Worm (Caenorhabditis elegans) whole organism, L2 larva: Measurements from ENCODE around the gene ZK622.4.

ENCODE experiments used
- C34F6.9 ChIP-seq: fragments of 150-350 bp; optimal IDR thresholded peaks from 2 replicates; lab custom pipeline; 2014; ENCODE audit warnings: missing biosample characterization, missing genetic modification characterization
- F13H6.1 ChIP-seq: sonication (generic microtip); optimal IDR thresholded peaks from 2 replicates; lab custom pipeline; 2016; ENCODE audit warnings: missing genetic modification characterization, missing compliant biosample characterization
- R02D3.7 ChIP-seq: fragments of 150-350 bp; optimal IDR thresholded peaks from 2 replicates; lab custom pipeline; 2014; ENCODE audit warnings: missing biosample characterization, missing genetic modification characterization
- Y55F3AM.14 ChIP-seq: fragments of 200-800 bp; sonication (Bioruptor generic); optimal IDR thresholded peaks from 2 replicates; lab custom pipeline; 2018; ENCODE audit warnings: mild to moderate bottlenecking, missing genetic modification characterization, missing compliant biosample characterization
- ZK546.5 ChIP-seq: sonication (generic microtip); optimal IDR thresholded peaks from 2 replicates; lab custom pipeline; 2017; ENCODE audit warnings: missing biosample characterization, missing genetic modification characterization
- alr-1 ChIP-seq: fragments of 150-350 bp; optimal IDR thresholded peaks from 2 replicates; lab custom pipeline; 2014; ENCODE audit warnings: missing biosample characterization, missing genetic modification characterization
- ama-1 ChIP-seq: fragments of 150-350 bp; optimal IDR thresholded peaks from 2 replicates; lab custom pipeline; 2018; ENCODE audit warnings: inconsistent platforms
- blmp-1 ChIP-seq: sonication (generic microtip); optimal IDR thresholded peaks from 2 replicates; lab custom pipeline; 2017; ENCODE audit warnings: missing genetic modification characterization, mild to moderate bottlenecking, missing compliant biosample characterization, antibody characterized with exemption, moderate library complexity; ENCODE audit not compliant: insufficient read depth
- ceh-16 ChIP-seq: fragments of 150-350 bp; optimal IDR thresholded peaks from 2 replicates; lab custom pipeline; 2014; ENCODE audit warnings: missing biosample characterization, missing genetic modification characterization
- ceh-82 ChIP-seq: fragments of 150-350 bp; optimal IDR thresholded peaks from 2 replicates; lab custom pipeline; 2014; ENCODE audit warnings: missing biosample characterization, missing genetic modification characterization
- crh-2 ChIP-seq: sonication (generic microtip); optimal IDR thresholded peaks from 2 replicates; lab custom pipeline; 2017; ENCODE audit warnings: missing biosample characterization, missing genetic modification characterization
- dmd-4 ChIP-seq: sonication (generic microtip); optimal IDR thresholded peaks from 2 replicates; lab custom pipeline; 2017; ENCODE audit warnings: missing biosample characterization, missing genetic modification characterization
- elt-1 ChIP-seq: fragments of 150-350 bp; optimal IDR thresholded peaks from 2 replicates; lab custom pipeline; 2014; ENCODE audit warnings: missing biosample characterization, missing genetic modification characterization
- elt-3 ChIP-seq: sonication (generic microtip); optimal IDR thresholded peaks from 2 replicates; lab custom pipeline; 2017; ENCODE audit warnings: missing biosample characterization, missing genetic modification characterization
- fos-1 ChIP-seq: fragments of 150-350 bp; optimal IDR thresholded peaks from 2 replicates; lab custom pipeline; 2014; ENCODE audit warnings: missing biosample characterization, missing genetic modification characterization
- gmeb-1 ChIP-seq: fragments of 150-350 bp; optimal IDR thresholded peaks from 2 replicates; lab custom pipeline; 2014; ENCODE audit warnings: missing biosample characterization, missing genetic modification characterization
- lin-11 ChIP-seq: fragments of 150-350 bp; sonication (generic microtip); optimal IDR thresholded peaks from 2 replicates; lab custom pipeline; 2014; ENCODE audit warnings: missing biosample characterization, missing genetic modification characterization, inconsistent platforms, mixed read lengths
- lin-13 ChIP-seq: fragments of 150-350 bp; optimal IDR thresholded peaks from 2 replicates; lab custom pipeline; 2014; ENCODE audit warnings: missing biosample characterization, missing genetic modification reagents, missing genetic modification characterization
- lin-39 ChIP-seq: fragments of 150-350 bp; optimal IDR thresholded peaks from 2 replicates; lab custom pipeline; 2014; ENCODE audit warnings: missing biosample characterization, missing genetic modification reagents, missing genetic modification characterization
- lsy-2 ChIP-seq, 2 experiments: fragments of 150-350 bp in 1 of 2; sonication (generic microtip) in 1 of 2; optimal IDR thresholded peaks; 2 replicates each; lab custom pipeline; 2014 to 2017; ENCODE audit warnings: missing biosample characterization in 2 of 2, missing genetic modification characterization in 2 of 2
- mab-5 ChIP-seq: fragments of 150-350 bp; optimal IDR thresholded peaks from 2 replicates; lab custom pipeline; 2014; ENCODE audit warnings: missing biosample characterization, missing genetic modification characterization
- mbf-1 ChIP-seq: sonication (generic microtip); optimal IDR thresholded peaks from 2 replicates; lab custom pipeline; 2017; ENCODE audit warnings: missing biosample characterization, missing genetic modification characterization
- mdl-1 ChIP-seq, 2 experiments: fragments of 150-350 bp in 1 of 2; sonication (generic microtip) in 1 of 2; optimal IDR thresholded peaks; 2 replicates each; lab custom pipeline; 2017; ENCODE audit warnings: missing biosample characterization in 2 of 2, missing genetic modification characterization in 2 of 2
- nhr-10 ChIP-seq: sonication (generic microtip); optimal IDR thresholded peaks from 2 replicates; lab custom pipeline; 2017; ENCODE audit warnings: missing biosample characterization, missing genetic modification characterization
- nhr-11 ChIP-seq: fragments of 150-350 bp; optimal IDR thresholded peaks from 2 replicates; lab custom pipeline; 2014; ENCODE audit warnings: missing biosample characterization, missing genetic modification characterization
- nhr-12 ChIP-seq: fragments of 150-350 bp; optimal IDR thresholded peaks from 2 replicates; lab custom pipeline; 2014; ENCODE audit warnings: missing biosample characterization, missing genetic modification characterization
- nhr-129 ChIP-seq: fragments of 150-350 bp; optimal IDR thresholded peaks from 2 replicates; lab custom pipeline; 2014; ENCODE audit warnings: missing biosample characterization, missing genetic modification characterization
- nhr-23 ChIP-seq: fragments of 150-350 bp; optimal IDR thresholded peaks from 2 replicates; lab custom pipeline; 2014; ENCODE audit warnings: missing biosample characterization, missing genetic modification reagents, missing genetic modification characterization
- nhr-25 ChIP-seq: fragments of 150-350 bp; sonication (generic microtip); optimal IDR thresholded peaks from 3 replicates; lab custom pipeline; 2014; ENCODE audit warnings: missing biosample characterization, missing genetic modification characterization
- nhr-6 ChIP-seq: fragments of 150-350 bp; optimal IDR thresholded peaks from 2 replicates; lab custom pipeline; 2014; ENCODE audit warnings: missing biosample characterization, missing genetic modification characterization
- nhr-77 ChIP-seq: fragments of 150-350 bp; optimal IDR thresholded peaks from 2 replicates; lab custom pipeline; 2014; ENCODE audit warnings: missing biosample characterization, missing genetic modification characterization
- peb-1 ChIP-seq: fragments of 150-350 bp; optimal IDR thresholded peaks from 2 replicates; lab custom pipeline; 2014; ENCODE audit warnings: missing biosample characterization, missing genetic modification characterization
- skn-1 ChIP-seq: sonication (generic microtip); optimal IDR thresholded peaks from 2 replicates; lab custom pipeline; 2017; ENCODE audit warnings: missing biosample characterization, missing genetic modification characterization
- sma-3 ChIP-seq: sonication (generic microtip); optimal IDR thresholded peaks from 2 replicates; lab custom pipeline; 2016; ENCODE audit warnings: missing genetic modification reagents, missing genetic modification characterization, missing compliant biosample characterization
- sma-9 ChIP-seq, 2 experiments: fragments of 150-350 bp in 1 of 2; sonication (generic microtip) in 1 of 2; optimal IDR thresholded peaks; 2 replicates each; lab custom pipeline; 2014 to 2016; ENCODE audit warnings: missing genetic modification characterization in 2 of 2, mild to moderate bottlenecking in 1 of 2, missing biosample characterization in 1 of 2, missing compliant biosample characterization in 1 of 2, missing genetic modification reagents in 1 of 2, moderate library complexity in 1 of 2
- unc-55 ChIP-seq: fragments of 150-350 bp; sonication (generic microtip); optimal IDR thresholded peaks from 3 replicates; lab custom pipeline; 2014; ENCODE audit warnings: missing biosample characterization, missing genetic modification reagents, missing genetic modification characterization
- unc-62 ChIP-seq: fragments of 150-350 bp; optimal IDR thresholded peaks from 2 replicates; lab custom pipeline; 2014; ENCODE audit warnings: missing biosample characterization, missing genetic modification reagents, missing genetic modification characterization
- zag-1 ChIP-seq: fragments of 150-350 bp; optimal IDR thresholded peaks from 2 replicates; lab custom pipeline; 2014; ENCODE audit warnings: missing biosample characterization, missing genetic modification characterization
- ztf-11 ChIP-seq: sonication (generic microtip); optimal IDR thresholded peaks from 2 replicates; lab custom pipeline; 2017; ENCODE audit warnings: missing biosample characterization, missing genetic modification characterization
- ztf-4 ChIP-seq: fragments of 150-350 bp; optimal IDR thresholded peaks from 2 replicates; lab custom pipeline; 2014; ENCODE audit warnings: missing biosample characterization, missing genetic modification characterization

Gene ZK622.4

DNA sequence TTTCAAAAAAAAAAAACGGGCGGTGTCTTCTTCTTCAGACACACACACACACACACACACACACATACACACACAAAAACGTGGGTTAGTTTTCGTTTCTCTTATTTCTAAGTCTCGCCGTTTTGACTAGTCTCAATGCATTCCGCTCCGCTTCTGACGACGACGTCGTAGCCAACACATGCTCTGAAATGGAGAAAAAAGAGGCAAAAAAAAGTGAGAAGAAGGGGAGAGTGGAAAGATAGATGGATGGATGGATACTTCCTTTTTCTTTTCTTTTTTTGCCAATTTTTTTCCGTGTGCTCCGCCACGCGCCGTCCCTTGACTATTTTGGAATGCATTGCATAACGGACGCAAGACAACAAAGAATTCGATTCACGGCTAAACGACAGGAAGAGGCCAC, 15.8 kb upstream of the ZK622.4 start:
- no peak for TF ChIP-seq lin-39
- peak; percentile 41 for TF ChIP-seq crh-2 (tag; lab: Kevin White, UChicago)
- TF ChIP-seq F13H6.1 (tag; lab: Kevin White, UChicago) = peak; percentile 56
- TF ChIP-seq nhr-10 (tag; lab: Kevin White, UChicago) = no peak
- TF ChIP-seq nhr-6 (tag; lab: Kevin White, UChicago) = peak; percentile 20
- TF ChIP-seq unc-55 (GFP tag; lab: Kevin White, UChicago) = peak; percentile 85
- no peak for TF ChIP-seq dmd-4 (tag; lab: Kevin White, UChicago)
- no peak for TF ChIP-seq nhr-23 (tag; lab: Kevin White, UChicago)
- peak in 1 of 2 experiments; percentile 49 for TF ChIP-seq lsy-2 (tag; optimal IDR thresholded peaks at IDR 0.05; lab: Kevin White, UChicago)
- no peak for TF ChIP-seq lin-11
- no peak for TF ChIP-seq blmp-1 (tag; lab: Kevin White, UChicago)
- TF ChIP-seq nhr-77 = no peak
- TF ChIP-seq C34F6.9 (tag; lab: Kevin White, UChicago) = peak; percentile 45
- TF ChIP-seq nhr-25 (tag; lab: Kevin White, UChicago) = no peak
- peak in 1 of 2 experiments; percentile 79 for TF ChIP-seq mdl-1 (tag; optimal IDR thresholded peaks at IDR 0.05; lab: Kevin White, UChicago)
- TF ChIP-seq alr-1 (tag; lab: Kevin White, UChicago) = no peak
- no peak for TF ChIP-seq ztf-4 (tag; lab: Kevin White, UChicago)
- no peak for TF ChIP-seq ama-1 (lab: Kevin White, UChicago)
- peak; percentile 73 for TF ChIP-seq Y55F3AM.14 (GFP tag; lab: Kevin White, UChicago)
- no peak for TF ChIP-seq skn-1 (tag; lab: Kevin White, UChicago)
- TF ChIP-seq sma-3 = no peak
- TF ChIP-seq fos-1 (tag; lab: Kevin White, UChicago) = no peak
- TF ChIP-seq nhr-12 (tag; lab: Kevin White, UChicago) = no peak
- no peak for TF ChIP-seq ceh-16 (tag; lab: Kevin White, UChicago)
- TF ChIP-seq elt-1 (tag; lab: Kevin White, UChicago) = no peak
- TF ChIP-seq unc-62 (GFP tag; lab: Kevin White, UChicago) = no peak
- TF ChIP-seq zag-1 (tag; lab: Kevin White, UChicago) = peak; percentile 48
- no peak for TF ChIP-seq elt-3 (tag; lab: Kevin White, UChicago)
- TF ChIP-seq mab-5 (tag; lab: Kevin White, UChicago) = no peak
- no peak for TF ChIP-seq mbf-1 (tag; lab: Kevin White, UChicago)
- TF ChIP-seq ztf-11 (tag; lab: Kevin White, UChicago) = no peak
- TF ChIP-seq nhr-11 (tag; lab: Kevin White, UChicago) = no peak
- no peak for TF ChIP-seq ceh-82 (tag; lab: Kevin White, UChicago)
- peak; percentile 49 for TF ChIP-seq nhr-129 (tag; lab: Kevin White, UChicago)
- no peak for TF ChIP-seq gmeb-1 (tag; lab: Kevin White, UChicago)
- peak; percentile 15 for TF ChIP-seq sma-9 (GFP tag; optimal IDR thresholded peaks at IDR 0.05; lab: Kevin White, UChicago)
- no peak for TF ChIP-seq sma-9 (tag; optimal IDR thresholded peaks at IDR 0.05; lab: Kevin White, UChicago)
- no peak for TF ChIP-seq ZK546.5 (tag; lab: Kevin White, UChicago)
- TF ChIP-seq lin-13 (GFP tag; lab: Kevin White, UChicago) = no peak
- no peak for TF ChIP-seq peb-1 (tag; lab: Kevin White, UChicago)
- TF ChIP-seq, all 48 proteins: peak for 11

DNA sequence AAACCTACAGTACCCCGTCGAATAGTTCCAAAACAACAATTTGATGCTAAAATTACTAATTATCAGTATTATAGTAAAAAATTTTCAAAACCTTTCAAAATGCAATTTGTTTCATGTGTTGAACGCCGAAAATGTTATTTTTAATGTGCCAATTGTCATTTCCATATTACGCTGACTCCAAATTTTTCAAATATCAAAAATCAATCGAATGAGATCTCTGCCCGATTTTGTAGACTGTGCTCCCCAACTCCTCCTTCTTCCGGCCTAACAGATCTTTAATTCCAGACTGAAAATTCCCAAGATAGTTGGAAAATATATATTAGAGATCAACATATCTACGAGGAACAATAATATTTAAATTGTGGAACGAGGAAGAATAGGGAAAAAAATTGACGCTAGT, 14.7 kb upstream of the ZK622.4 start:
- TF ChIP-seq mdl-1 (tag; optimal IDR thresholded peaks at IDR 0.05; lab: Kevin White, UChicago) (no peak), dmd-4 (tag; lab: Kevin White, UChicago) (no peak), elt-1 (tag; lab: Kevin White, UChicago) (no peak), lin-39 (no peak), R02D3.7 (tag; lab: Kevin White, UChicago) (no peak), peb-1 (tag; lab: Kevin White, UChicago) (no peak), unc-62 (GFP tag; lab: Kevin White, UChicago) (no peak), ceh-82 (tag; lab: Kevin White, UChicago) (no peak), mab-5 (tag; lab: Kevin White, UChicago) (no peak), gmeb-1 (tag; lab: Kevin White, UChicago) (no peak), nhr-10 (tag; lab: Kevin White, UChicago) (no peak), nhr-25 (tag; lab: Kevin White, UChicago) (no peak)
